Worm (Caenorhabditis elegans) whole organism, midembryonic: ENCODE measurements around the gene T05B9.1.

Source experiments
- med-1 ChIP-seq: sonication (generic microtip); optimal IDR thresholded peaks from 2 replicates; lab custom pipeline; 2017; ENCODE audit warnings: missing genetic modification characterization, mild to moderate bottlenecking, missing compliant biosample characterization, antibody characterized with exemption, missing genetic modification reagents; ENCODE audit not compliant: insufficient read depth
- tab-1 ChIP-seq: fragments of 200-800 bp; sonication (Bioruptor generic); IDR thresholded peaks from 2 replicates; pipeline ENCODE4 v1.3.6; 2022; ENCODE audit warnings: missing genetic modification characterization, missing compliant biosample characterization
- ztf-23 ChIP-seq: fragments of 200-800 bp; sonication (Bioruptor generic); IDR thresholded peaks from 2 replicates; pipeline ENCODE4 v1.3.6; 2022; ENCODE audit warnings: missing genetic modification reagents, missing genetic modification characterization, missing compliant biosample characterization

ce11 chrII:11242918-11243317 lies 18.1 kb downstream of the T05B9.1 start:
- TF ChIP-seq tab-1 = no peak
- no peak for TF ChIP-seq ztf-23 (GFP tag; lab: Robert Waterston, UW)
- no peak for TF ChIP-seq med-1 (GFP tag; lab: Kevin White, UChicago)
